Fruit fly (Drosophila melanogaster) whole organism, wandering third instar larva: ENCODE measurements around the gene CG9512.

Experiments used
- CG9705 ChIP-seq: fragments of 200-800 bp; sonication (Bioruptor generic); optimal IDR thresholded peaks from 2 replicates; lab custom pipeline; 2018; ENCODE audit warnings: missing biosample characterization, mild to moderate bottlenecking, missing genetic modification characterization
- CrebA ChIP-seq: fragments of 200-800 bp; sonication (Bioruptor generic); optimal IDR thresholded peaks from 2 replicates; lab custom pipeline; 2016; ENCODE audit warnings: missing biosample characterization, mild to moderate bottlenecking, missing genetic modification characterization, borderline replicate concordance
- Dfd ChIP-seq: fragments of >200 bp; optimal IDR thresholded peaks from 2 replicates; lab custom pipeline; 2017; ENCODE audit warnings: missing biosample characterization, missing genetic modification characterization
- Dif ChIP-seq: fragments of 200-275, 200-300 bp; sonication (Bioruptor generic); optimal IDR thresholded peaks from 2 replicates; lab custom pipeline; 2018; ENCODE audit warnings: missing biosample characterization, missing genetic modification characterization; ENCODE audit not compliant: partially characterized antibody
- GATAd ChIP-seq: sonication (Bioruptor generic); optimal IDR thresholded peaks from 2 replicates; lab custom pipeline; 2016; ENCODE audit warnings: missing biosample characterization, missing genetic modification characterization
- HLH106 ChIP-seq: fragments of 200-800 bp; optimal IDR thresholded peaks from 3 replicates; lab custom pipeline; 2019; ENCODE audit warnings: missing biosample characterization, mild to moderate bottlenecking, missing genetic modification characterization, moderate library complexity
- Hnf4 ChIP-seq: fragments of 200-800 bp; sonication (Bioruptor generic); optimal IDR thresholded peaks from 2 replicates; lab custom pipeline; 2016; ENCODE audit warnings: missing biosample characterization, mild to moderate bottlenecking, missing genetic modification characterization
- Hr78 ChIP-seq: fragments of >200 bp; optimal IDR thresholded peaks from 2 replicates; lab custom pipeline; 2017; ENCODE audit warnings: missing biosample characterization, missing genetic modification characterization
- Jra ChIP-seq: sonication (Bioruptor generic); optimal IDR thresholded peaks from 2 replicates; lab custom pipeline; 2016; ENCODE audit warnings: missing biosample characterization, missing genetic modification characterization
- Mio ChIP-seq: sonication (Bioruptor generic); optimal IDR thresholded peaks from 2 replicates; lab custom pipeline; 2016; ENCODE audit warnings: missing biosample characterization, missing genetic modification characterization
- Myc ChIP-seq: fragments of >200 bp; optimal IDR thresholded peaks from 2 replicates; lab custom pipeline; 2017
- N ChIP-seq: fragments of >200 bp; optimal IDR thresholded peaks from 2 replicates; lab custom pipeline; 2018; ENCODE audit warnings: missing biosample characterization, missing external identifiers, missing genetic modification characterization
- OdsH ChIP-seq: fragments of 200-800 bp; sonication (Bioruptor generic); optimal IDR thresholded peaks from 2 replicates; lab custom pipeline; 2016; ENCODE audit warnings: missing biosample characterization, mild to moderate bottlenecking, missing genetic modification characterization
- Rel ChIP-seq, 2 experiments: fragments of 200-800 bp; sonication (Bioruptor generic) in 1 of 2; optimal IDR thresholded peaks; 2 replicates in 1 of 2; 3 replicates in 1 of 2; lab custom pipeline; 2016 to 2019; ENCODE audit warnings: mild to moderate bottlenecking in 2 of 2, missing biosample characterization in 2 of 2, missing genetic modification characterization in 2 of 2, moderate library complexity in 1 of 2
- Vsx2 ChIP-seq: fragments of 200-300, 225-300 bp; sonication (Bioruptor generic); optimal IDR thresholded peaks from 2 replicates; lab custom pipeline; 2018; ENCODE audit warnings: missing biosample characterization, missing genetic modification characterization; ENCODE audit not compliant: partially characterized antibody
- br ChIP-seq: fragments of 200-800 bp; sonication (Bioruptor generic); optimal IDR thresholded peaks from 2 replicates; lab custom pipeline; 2016; ENCODE audit warnings: missing biosample characterization, missing genetic modification characterization
- dl ChIP-seq, 2 experiments: fragments of 175-275, 200-275 bp in 1 of 2; fragments of 200-275 bp in 1 of 2; sonication (Bioruptor generic); optimal IDR thresholded peaks; lab custom pipeline; 2018; ENCODE audit warnings: mild to moderate bottlenecking in 2 of 2, missing biosample characterization in 2 of 2, missing genetic modification characterization in 2 of 2, moderate library complexity in 2 of 2; ENCODE audit not compliant: partially characterized antibody in 2 of 2, insufficient read depth in 1 of 2
- dmrt93B ChIP-seq: fragments of 200-800 bp; sonication (Bioruptor generic); optimal IDR thresholded peaks from 2 replicates; lab custom pipeline; 2018; ENCODE audit warnings: missing biosample characterization, mild to moderate bottlenecking, missing genetic modification characterization
- foxo ChIP-seq, 2 experiments: fragments of 200-800 bp; sonication (Bioruptor generic); optimal IDR thresholded peaks; 2 replicates in 1 of 2; 3 replicates in 1 of 2; lab custom pipeline; 2016 to 2017; ENCODE audit warnings: missing biosample characterization in 2 of 2, missing genetic modification characterization in 2 of 2
- fru ChIP-seq: fragments of 200-800 bp; sonication (Bioruptor generic); optimal IDR thresholded peaks from 3 replicates; lab custom pipeline; 2016; ENCODE audit warnings: missing biosample characterization, mild to moderate bottlenecking, missing genetic modification characterization
- h ChIP-seq: fragments of 200-800 bp; sonication (Bioruptor generic); optimal IDR thresholded peaks from 3 replicates; lab custom pipeline; 2016; ENCODE audit warnings: missing biosample characterization, mild to moderate bottlenecking, missing genetic modification characterization
- jim ChIP-seq: fragments of 175-275, 200-325 bp; sonication (Bioruptor generic); optimal IDR thresholded peaks from 2 replicates; lab custom pipeline; 2016; ENCODE audit warnings: missing biosample characterization, mild to moderate bottlenecking, missing genetic modification characterization
- lola ChIP-seq: fragments of >200 bp; optimal IDR thresholded peaks from 2 replicates; lab custom pipeline; 2017; ENCODE audit warnings: missing biosample characterization, missing genetic modification characterization
- pan ChIP-seq: fragments of >200 bp; optimal IDR thresholded peaks from 2 replicates; lab custom pipeline; 2017
- psq ChIP-seq: fragments of 200-800 bp; sonication (Bioruptor generic); optimal IDR thresholded peaks from 3 replicates; lab custom pipeline; 2017; ENCODE audit warnings: missing biosample characterization, mild to moderate bottlenecking, missing genetic modification characterization, moderate library complexity
- rgr ChIP-seq: fragments of 200-800 bp; sonication (Bioruptor generic); optimal IDR thresholded peaks from 3 replicates; lab custom pipeline; 2016; ENCODE audit warnings: missing biosample characterization, mild to moderate bottlenecking, missing genetic modification characterization
- sv ChIP-seq: fragments of 200-800 bp; sonication (Bioruptor generic); optimal IDR thresholded peaks from 3 replicates; lab custom pipeline; 2016; ENCODE audit warnings: missing biosample characterization, missing genetic modification characterization
- tai ChIP-seq: sonication (Bioruptor generic); optimal IDR thresholded peaks from 2 replicates; lab custom pipeline; 2016; ENCODE audit warnings: missing biosample characterization, missing genetic modification characterization
- woc ChIP-seq: sonication (Bioruptor generic); optimal IDR thresholded peaks from 2 replicates; lab custom pipeline; 2016; ENCODE audit warnings: missing biosample characterization, mild to moderate bottlenecking, missing genetic modification characterization

CG9512 gene

DNA sequence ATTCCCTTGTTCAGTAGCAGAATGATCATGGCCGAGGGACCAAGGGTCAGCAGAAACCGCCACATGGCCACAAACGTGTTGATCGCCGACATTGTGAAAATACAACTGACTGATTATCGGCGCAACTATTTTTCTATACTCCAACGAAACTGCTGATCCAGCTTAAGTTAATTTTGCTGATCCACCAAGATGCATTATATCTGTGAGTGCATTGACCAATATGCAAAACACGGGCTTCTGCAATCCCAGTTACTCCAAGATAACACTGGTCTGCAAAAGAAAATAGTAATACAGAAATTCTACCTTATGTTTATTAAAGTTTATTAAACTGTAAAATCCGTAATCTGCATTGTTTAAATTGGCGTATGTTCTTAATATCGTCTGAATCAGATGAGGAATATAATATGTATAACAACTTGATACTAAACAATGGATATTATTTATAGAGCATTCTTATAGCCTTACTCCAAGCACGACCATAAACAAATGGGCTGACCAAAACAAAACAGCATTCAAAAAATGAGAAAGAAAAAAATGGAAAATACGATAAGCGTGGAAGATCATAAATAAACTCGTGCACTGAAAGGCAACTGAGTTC, 8.5 kb upstream of the CG9512 start, which contains the start of gene CG12398:
Gene CG12398 (minus strand): TSS at position 107 of the 598 bp plus-strand sequence.
- TF ChIP-seq Vsx2 (GFP tag; lab: Kevin White, UChicago) (no peak), sv (no peak), foxo (GFP tag; optimal IDR thresholded peaks at IDR 0.05; lab: Kevin White, UChicago) (no peak), Dif (no peak), dl (GFP tag; optimal IDR thresholded peaks at IDR 0.05; lab: Kevin White, UChicago; ENCODE audit: insufficient read depth in 1 of 2, partially characterized antibody in 2 of 2) (no peak), CrebA (no peak), N (GFP tag; lab: Kevin White, UChicago) (no peak), pan (lab: Kevin White, UChicago) (no peak)

DNA sequence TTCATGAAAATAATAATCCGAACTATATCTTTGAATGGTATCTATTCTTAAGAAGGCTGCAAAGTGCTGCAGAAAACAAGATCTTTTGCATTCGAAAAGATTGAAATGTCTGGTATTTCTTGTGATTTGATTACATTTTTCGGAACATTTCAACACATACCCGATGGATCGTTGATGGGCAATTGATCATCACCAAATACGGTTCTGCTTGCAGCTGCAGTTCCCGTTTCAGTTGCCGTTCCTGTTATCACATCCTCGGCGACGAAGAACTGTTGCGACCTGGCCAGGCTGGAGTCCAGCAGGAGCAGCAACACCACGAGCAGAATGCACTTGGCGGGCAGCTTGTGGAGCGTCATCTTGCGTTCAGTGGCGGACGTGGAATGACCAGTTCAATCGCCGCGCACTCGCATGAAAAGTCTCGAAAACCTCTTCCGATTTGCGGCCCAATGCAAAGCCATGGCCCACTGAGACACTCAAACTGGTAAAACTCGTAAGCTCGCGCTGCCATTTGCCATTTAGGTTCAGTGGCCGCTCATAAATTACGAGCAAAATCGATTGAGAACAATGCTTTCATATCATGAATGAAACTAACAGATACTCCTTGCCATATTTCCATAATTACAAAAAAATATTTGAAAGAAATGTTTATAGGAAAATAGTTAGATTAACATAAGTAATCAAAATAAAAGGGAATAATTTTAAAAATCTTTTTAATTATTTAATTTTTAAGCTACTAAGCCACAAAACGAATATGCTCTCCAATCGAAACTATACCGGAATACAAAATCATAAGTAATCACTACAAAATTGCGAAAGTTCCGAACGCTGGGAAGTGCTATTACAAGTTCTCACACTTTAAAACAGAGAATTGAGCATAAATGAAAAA, 5.4 kb upstream of the CG9512 start, which contains the start of gene CG14406:
Gene CG14406 (minus strand): TSS at position 382 of the 886 bp plus-strand sequence.
- peak; percentile 25 for TF ChIP-seq h (GFP tag; lab: Kevin White, UChicago)
- TF ChIP-seq CG9705 (GFP tag; lab: Kevin White, UChicago) = no peak
- peak; percentile 37 for TF ChIP-seq HLH106 (tag; lab: Kevin White, UChicago)

DNA sequence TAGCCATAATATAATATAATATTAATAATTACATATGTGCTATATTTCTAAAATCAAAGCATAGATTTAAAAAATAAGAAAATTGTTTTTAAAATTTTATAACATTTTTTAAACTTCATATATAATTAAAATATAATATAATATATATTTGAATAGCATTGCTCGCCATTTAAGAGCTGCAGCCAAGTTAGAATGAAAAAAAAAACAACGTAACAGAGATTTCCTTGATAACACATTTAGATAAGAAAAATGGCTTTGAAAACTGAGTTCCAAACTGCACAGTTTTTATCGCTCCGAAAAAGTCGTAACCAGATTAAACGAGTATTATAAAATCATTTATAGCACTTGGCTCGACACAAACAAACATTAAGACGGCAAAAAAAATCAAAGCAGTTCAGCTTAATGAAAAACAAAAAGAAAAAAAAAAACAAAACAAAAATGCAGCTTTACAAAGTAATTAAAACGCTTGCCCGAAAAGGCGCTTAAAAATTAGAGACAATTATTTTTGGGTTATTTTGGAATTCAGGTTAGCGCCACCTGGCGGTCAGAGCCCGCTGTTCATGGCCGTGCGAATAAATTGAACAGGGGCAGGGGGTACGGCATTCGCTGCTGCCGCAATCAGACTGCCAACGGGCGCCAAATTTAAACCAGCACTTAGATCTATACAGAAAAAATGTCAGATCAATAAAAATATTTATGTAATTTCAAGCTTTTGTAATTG, 4.5 kb upstream of the CG9512 start, which contains the start of gene fiz:
Gene fiz (minus strand): TSS at position 51 of the 721 bp plus-strand sequence.
- TF ChIP-seq Vsx2 (GFP tag; lab: Kevin White, UChicago) (no peak), GATAd (no peak), HLH106 (tag; lab: Kevin White, UChicago) (no peak), jim (GFP tag; lab: Kevin White, UChicago) (no peak), rgr (GFP tag; lab: Kevin White, UChicago) (no peak), Dfd (no peak)

DNA sequence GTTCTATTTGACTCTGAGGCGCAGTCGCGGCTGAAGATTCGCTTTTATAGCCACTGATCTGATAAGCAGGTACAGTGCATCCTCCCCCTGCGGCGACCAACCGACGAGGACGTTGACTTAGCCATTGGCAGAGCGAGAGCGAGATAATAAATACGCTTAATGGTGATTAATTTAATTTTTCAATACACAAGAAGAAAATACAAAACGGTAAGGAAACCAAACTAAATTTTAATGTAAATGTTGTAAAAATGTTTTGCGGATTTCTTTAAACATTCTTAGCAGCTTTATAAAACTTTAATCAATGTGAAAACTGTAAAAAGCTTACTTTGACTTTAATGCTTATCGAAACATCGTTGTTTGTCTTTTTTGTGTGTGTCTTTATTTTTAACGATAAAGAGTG, 3.7 kb upstream of the CG9512 start:
- TF ChIP-seq Mio (GFP tag; lab: Kevin White, UChicago) = no peak
- no peak for TF ChIP-seq CG9705 (GFP tag; lab: Kevin White, UChicago)
- TF ChIP-seq Myc = no peak
- TF ChIP-seq Hr78 (GFP tag; lab: Kevin White, UChicago) = no peak
- TF ChIP-seq N (GFP tag; lab: Kevin White, UChicago) = no peak
- no peak for TF ChIP-seq Jra
- TF ChIP-seq Hnf4 = peak; percentile 10
- no peak for TF ChIP-seq psq
- TF ChIP-seq CrebA = no peak
- TF ChIP-seq rgr (GFP tag; lab: Kevin White, UChicago) = peak; percentile 24
- TF ChIP-seq fru (GFP tag; lab: Kevin White, UChicago) = peak; percentile 10
- no peak for TF ChIP-seq woc (GFP tag; lab: Kevin White, UChicago)
- TF ChIP-seq Rel (GFP tag; optimal IDR thresholded peaks at IDR 0.05; lab: Kevin White, UChicago) = no peak
- no peak for TF ChIP-seq Rel (tag; optimal IDR thresholded peaks at IDR 0.05; lab: Kevin White, UChicago)
- TF ChIP-seq h (GFP tag; lab: Kevin White, UChicago) = peak; percentile 11
- TF ChIP-seq br (GFP tag; lab: Kevin White, UChicago) = no peak
- no peak for TF ChIP-seq jim (GFP tag; lab: Kevin White, UChicago)
- no peak for TF ChIP-seq dmrt93B
- no peak for TF ChIP-seq Dif
- TF ChIP-seq foxo (GFP tag; optimal IDR thresholded peaks at IDR 0.05; lab: Kevin White, UChicago) = peak in 1 of 2 experiments; percentile 3
- TF ChIP-seq tai (GFP tag; lab: Kevin White, UChicago) = no peak
- TF ChIP-seq HLH106 (tag; lab: Kevin White, UChicago) = peak; percentile 25
- no peak for TF ChIP-seq OdsH (GFP tag; lab: Kevin White, UChicago)
- no peak for TF ChIP-seq lola (GFP tag; lab: Kevin White, UChicago)
- no peak for TF ChIP-seq sv
